Fruit fly (Drosophila melanogaster): ENCODE results near the gene CG11262.

CG11262 gene

dm6 chr3L:13017803-13018324, 22.9 kb downstream of the CG11262 start, which contains the start of the genes mRpL20 and Icmt (continued):
- TF ChIP-seq Mad (GFP tag; optimal IDR thresholded peaks at IDR 0.05) (peak; percentile 41), ewg (GFP tag; optimal IDR thresholded peaks at IDR 0.05) (peak; percentile 83), MESR4 (GFP tag; optimal IDR thresholded peaks at IDR 0.05) (no peak), CG9727 (GFP tag; optimal IDR thresholded peaks at IDR 0.05) (peak; percentile 87), CG12744 (GFP tag; optimal IDR thresholded peaks at IDR 0.05) (peak; percentile 29), Oli (tag; optimal IDR thresholded peaks at IDR 0.05) (peak; percentile 95), crol (GFP tag; IDR thresholded peaks at IDR 0.05) (peak; percentile 50; the same call in 1 of the 2 replicates), CG7372 (GFP tag; IDR thresholded peaks at IDR 0.05) (peak; percentile 96), salm (tag; optimal IDR thresholded peaks at IDR 0.05) (peak; percentile 92), Ada2b (GFP tag; IDR thresholded peaks at IDR 0.05) (peak; percentile 93), yki (optimal IDR thresholded peaks at IDR 0.05) (no peak), Awh (GFP tag; IDR thresholded peaks at IDR 0.05) (peak; percentile 98), pb (GFP tag; optimal IDR thresholded peaks at IDR 0.05) (no peak), CG31224 (GFP tag; IDR thresholded peaks at IDR 0.05) (peak; percentile 92), wek (GFP tag; optimal IDR thresholded peaks at IDR 0.05) (peak; percentile 63), CG17328 (GFP tag; IDR thresholded peaks at IDR 0.05) (peak; percentile 96), Ptx1 (GFP tag; IDR thresholded peaks at IDR 0.05) (peak; percentile 99), Elba2 (GFP tag; optimal IDR thresholded peaks at IDR 0.05) (no peak), H2.0 (GFP tag; IDR thresholded peaks at IDR 0.05) (peak; percentile 97), CG12769 (tag; optimal IDR thresholded peaks at IDR 0.05) (peak; percentile 84), twi (tag; optimal IDR thresholded peaks at IDR 0.05) (peak; percentile 85), CG31388 (GFP tag; optimal IDR thresholded peaks at IDR 0.05) (peak; percentile 8), sna (GFP tag; IDR thresholded peaks at IDR 0.05; ENCODE audit: partially characterized antibody) (peak; percentile 73; the same call in 1 of the 2 replicates), Lim3 (GFP tag; IDR thresholded peaks at IDR 0.05) (peak; percentile 56; the same call in 1 of the 2 replicates), tio (GFP tag; optimal IDR thresholded peaks at IDR 0.05) (peak; percentile 83), nerfin-2 (GFP tag; IDR thresholded peaks at IDR 0.05; ENCODE audit: partially characterized antibody) (peak; percentile 92), Camta (GFP tag; optimal IDR thresholded peaks at IDR 0.05) (no peak), CG3995 (GFP tag; optimal IDR thresholded peaks at IDR 0.05) (peak; percentile 32), repo (GFP tag; optimal IDR thresholded peaks at IDR 0.05) (no peak), Myb (GFP tag; optimal IDR thresholded peaks at IDR 0.05) (no peak), CG2129 (GFP tag; IDR thresholded peaks at IDR 0.05; ENCODE audit: partially characterized antibody) (peak; percentile 28; the same call in 1 of the 2 replicates), HLH54F (GFP tag; optimal IDR thresholded peaks at IDR 0.05) (peak; percentile 18), chif (GFP tag; optimal IDR thresholded peaks at IDR 0.05) (peak in 1 of 2 experiments; percentile 45), Dref (GFP tag; IDR thresholded peaks at IDR 0.05) (peak; percentile 66), maf-S (GFP tag; optimal IDR thresholded peaks at IDR 0.05) (peak; percentile 37), Hr78 (GFP tag; optimal IDR thresholded peaks at IDR 0.05) (peak in 1 of 2 experiments; percentile 60), CG14860 (GFP tag; IDR thresholded peaks at IDR 0.05; ENCODE audit: partially characterized antibody) (peak; percentile 78; the same call in 2 of the 3 replicates), hth (optimal IDR thresholded peaks at IDR 0.05) (no peak), CG10462 (GFP tag; optimal IDR thresholded peaks at IDR 0.05) (peak; percentile 75), Gsc (GFP tag; IDR thresholded peaks at IDR 0.05) (peak; percentile 89), CG7786 (GFP tag; optimal IDR thresholded peaks at IDR 0.05) (peak; percentile 33), emc (GFP tag; optimal IDR thresholded peaks at IDR 0.05) (no peak), CG12155 (GFP tag; optimal IDR thresholded peaks at IDR 0.05) (peak; percentile 89), HLHmδ (GFP tag; optimal IDR thresholded peaks at IDR 0.05) (no peak), fd64A (GFP tag; optimal IDR thresholded peaks at IDR 0.05) (no peak), Hmx (GFP tag; optimal IDR thresholded peaks at IDR 0.05) (peak; percentile 34), ERR (GFP tag; optimal IDR thresholded peaks at IDR 0.05) (no peak), CG30431 (GFP tag; optimal IDR thresholded peaks at IDR 0.05) (peak; percentile 76), bigmax (GFP tag; optimal IDR thresholded peaks at IDR 0.05) (peak; percentile 77), crc (GFP tag; optimal IDR thresholded peaks at IDR 0.05) (no peak), tap (tag; optimal IDR thresholded peaks at IDR 0.05) (peak; percentile 88)

All from whole organism, embryonic.